Worm (Caenorhabditis elegans) whole organism, L4 larva: Measurements from ENCODE around the gene igcm-1.
A peak's percentile ranks its signal among the peaks of the same experiment; 100 is the strongest.

ENCODE experiments used
- D1046.2 ChIP-seq: fragments of 200-800 bp; sonication (Bioruptor generic); IDR thresholded peaks from 2 replicates; pipeline ENCODE4 v1.3.6; 2022; ENCODE audit warnings: missing genetic modification characterization, missing compliant biosample characterization
- F10B5.3 ChIP-seq: sonication (generic microtip); optimal IDR thresholded peaks from 2 replicates; lab custom pipeline; 2016; ENCODE audit warnings: mild to moderate bottlenecking, missing genetic modification characterization, missing compliant biosample characterization
- F37D6.2 ChIP-seq: sonication (generic microtip); optimal IDR thresholded peaks from 2 replicates; lab custom pipeline; 2016; ENCODE audit warnings: mild to moderate bottlenecking, missing genetic modification characterization, missing compliant biosample characterization
- R02D3.7 ChIP-seq: fragments of 150-350 bp; sonication (generic microtip); optimal IDR thresholded peaks from 3 replicates; lab custom pipeline; 2014; ENCODE audit warnings: missing biosample characterization, missing genetic modification characterization
- Y48G9A.11 ChIP-seq: fragments of 200-800 bp; sonication (Bioruptor generic); IDR thresholded peaks from 2 replicates; pipeline ENCODE4 v1.3.6; 2022; ENCODE audit warnings: missing genetic modification reagents, missing genetic modification characterization, missing compliant biosample characterization
- aha-1 ChIP-seq: fragments of 150-350 bp; peaks from one replicate; lab custom pipeline; 2014; ENCODE audit warnings: missing biosample characterization, missing genetic modification characterization
- aly-2 ChIP-seq: sonication (generic microtip); optimal IDR thresholded peaks from 2 replicates; lab custom pipeline; 2018; ENCODE audit warnings: missing biosample characterization, missing genetic modification characterization
- attf-4 ChIP-seq: sonication (generic microtip); optimal IDR thresholded peaks from 3 replicates; lab custom pipeline; 2017; ENCODE audit warnings: missing biosample characterization, missing genetic modification characterization
- ceh-20 ChIP-seq: fragments of 200-800 bp; sonication (Bioruptor generic); IDR thresholded peaks from 2 replicates; pipeline ENCODE4 v1.3.6; 2022; ENCODE audit warnings: missing genetic modification reagents, missing genetic modification characterization, missing compliant biosample characterization
- ceh-82 ChIP-seq: sonication (generic microtip); optimal IDR thresholded peaks from 2 replicates; lab custom pipeline; 2017; ENCODE audit warnings: missing biosample characterization, missing genetic modification characterization
- cey-2 ChIP-seq: sonication (generic microtip); optimal IDR thresholded peaks from 3 replicates; lab custom pipeline; 2017; ENCODE audit warnings: missing genetic modification characterization, mild to moderate bottlenecking, missing compliant biosample characterization, antibody characterized with exemption, borderline replicate concordance; ENCODE audit not compliant: insufficient read depth
- daf-12 ChIP-seq: fragments of 150-350 bp; optimal IDR thresholded peaks from 2 replicates; lab custom pipeline; 2014; ENCODE audit warnings: missing biosample characterization, missing genetic modification reagents, missing genetic modification characterization
- daf-16 ChIP-seq, 3 experiments: sonication (generic microtip); optimal IDR thresholded peaks; 2 replicates each; lab custom pipeline; 2016 to 2017; ENCODE audit warnings: missing genetic modification characterization in 3 of 3, missing genetic modification reagents in 3 of 3, mild to moderate bottlenecking in 2 of 3, missing compliant biosample characterization in 2 of 3, missing biosample characterization in 1 of 3, moderate library complexity in 1 of 3
- dmd-8 ChIP-seq: fragments of 200-800 bp; sonication (Bioruptor generic); IDR thresholded peaks from 2 replicates; pipeline ENCODE4 v1.3.6; 2022; ENCODE audit warnings: missing genetic modification characterization, missing compliant biosample characterization
- dmd-9 ChIP-seq: fragments of 200-800 bp; sonication (Bioruptor generic); IDR thresholded peaks from 2 replicates; pipeline ENCODE4 v1.3.6; 2022; ENCODE audit warnings: missing genetic modification reagents, missing genetic modification characterization, missing compliant biosample characterization
- dve-1 ChIP-seq: sonication (generic microtip); optimal IDR thresholded peaks from 2 replicates; lab custom pipeline; 2017; ENCODE audit warnings: antibody characterized with exemption, mild to moderate bottlenecking, missing genetic modification characterization, missing compliant biosample characterization; ENCODE audit not compliant: insufficient read depth
- egl-27 ChIP-seq: sonication (generic microtip); optimal IDR thresholded peaks from 3 replicates; lab custom pipeline; 2017; ENCODE audit warnings: missing biosample characterization, missing genetic modification reagents, missing genetic modification characterization
- egl-43 ChIP-seq: fragments of 200-800 bp; sonication (Bioruptor generic); IDR thresholded peaks from 2 replicates; pipeline ENCODE4 v1.3.6; 2022; ENCODE audit warnings: missing genetic modification reagents, missing genetic modification characterization, missing compliant biosample characterization
- hif-1 ChIP-seq, 2 experiments: sonication (generic microtip); optimal IDR thresholded peaks; 2 replicates each; lab custom pipeline; 2016 to 2017; ENCODE audit warnings: missing compliant biosample characterization in 2 of 2, missing genetic modification characterization in 2 of 2, missing genetic modification reagents in 2 of 2, missing genotype in 2 of 2, mild to moderate bottlenecking in 1 of 2
- jun-1 ChIP-seq: fragments of 150-350 bp; optimal IDR thresholded peaks from 2 replicates; lab custom pipeline; 2014; ENCODE audit warnings: missing biosample characterization, missing genetic modification reagents, missing genetic modification characterization
- lin-13 ChIP-seq: fragments of 150-350 bp; optimal IDR thresholded peaks from 2 replicates; lab custom pipeline; 2014; ENCODE audit warnings: missing biosample characterization, missing genetic modification reagents, missing genetic modification characterization
- lin-38 ChIP-seq: fragments of 200-800 bp; sonication (Bioruptor generic); IDR thresholded peaks from 2 replicates; pipeline ENCODE4 v1.3.6; 2022; ENCODE audit warnings: missing genetic modification reagents, missing genetic modification characterization, missing compliant biosample characterization
- lir-3 ChIP-seq: sonication (generic microtip); optimal IDR thresholded peaks from 2 replicates; lab custom pipeline; 2016; ENCODE audit warnings: mild to moderate bottlenecking, missing genetic modification characterization, missing compliant biosample characterization
- lsy-2 ChIP-seq, 2 experiments: fragments of 150-350 bp in 1 of 2; sonication (generic microtip) in 1 of 2; optimal IDR thresholded peaks; 2 replicates each; lab custom pipeline; 2014 to 2017; ENCODE audit warnings: missing biosample characterization in 2 of 2, missing genetic modification characterization in 2 of 2
- madf-5 ChIP-seq, 2 experiments: fragments of 200-800 bp; sonication (Bioruptor generic); IDR thresholded peaks; 2 replicates each; pipeline ENCODE4 v1.3.6; 2022; ENCODE audit warnings: missing compliant biosample characterization in 2 of 2, missing genetic modification characterization in 2 of 2
- mdt-29 ChIP-seq: fragments of 200-800 bp; sonication (Bioruptor generic); IDR thresholded peaks from 2 replicates; pipeline ENCODE4 v1.3.6; 2022; ENCODE audit warnings: missing genetic modification reagents, missing genetic modification characterization, missing compliant biosample characterization
- mxl-2 ChIP-seq: fragments of 200-800 bp; sonication (Bioruptor generic); conservative IDR thresholded peaks from 2 replicates; pipeline ENCODE4 v1.3.6; 2022; ENCODE audit warnings: missing genetic modification reagents, missing genetic modification characterization, missing compliant biosample characterization
- nhr-6 ChIP-seq: fragments of 150-350 bp; optimal IDR thresholded peaks from 2 replicates; lab custom pipeline; 2014; ENCODE audit warnings: missing biosample characterization, missing genetic modification characterization
- pha-4 ChIP-seq, 2 experiments: fragments of 150-350 bp in 1 of 2; fragments of 200-800 bp in 1 of 2; sonication (Bioruptor generic) in 1 of 2; IDR thresholded peaks in 1 of 2; optimal IDR thresholded peaks in 1 of 2; 2 replicates each; pipeline versions ENCODE4 v1.3.6 to Lab custom; 2014 to 2022; ENCODE audit warnings: missing genetic modification characterization in 2 of 2, missing genetic modification reagents in 2 of 2, missing biosample characterization in 1 of 2, missing compliant biosample characterization in 1 of 2
- php-3 ChIP-seq: fragments of 200-800 bp; sonication (Bioruptor generic); IDR thresholded peaks from 2 replicates; pipeline ENCODE4 v1.3.6; 2022; ENCODE audit warnings: missing genetic modification reagents, missing genetic modification characterization, missing compliant biosample characterization
- rbr-2 ChIP-seq: sonication (generic microtip); optimal IDR thresholded peaks from 2 replicates; lab custom pipeline; 2016; ENCODE audit warnings: missing genotype, missing genetic modification characterization, missing compliant biosample characterization
- set-16 ChIP-seq: fragments of 200-800 bp; sonication (Bioruptor generic); IDR thresholded peaks from 2 replicates; pipeline ENCODE4 v1.3.6; 2022; ENCODE audit warnings: missing genetic modification reagents, missing genetic modification characterization, missing compliant biosample characterization
- spr-3 ChIP-seq: fragments of 200-800 bp; sonication (Bioruptor generic); optimal IDR thresholded peaks from 2 replicates; lab custom pipeline; 2018; ENCODE audit warnings: mild to moderate bottlenecking, missing genetic modification characterization, missing compliant biosample characterization
- tag-97 ChIP-seq: fragments of 200-800 bp; sonication (Bioruptor generic); IDR thresholded peaks from 2 replicates; pipeline ENCODE4 v1.3.6; 2022; ENCODE audit warnings: missing genetic modification characterization, missing compliant biosample characterization
- unc-62 ChIP-seq, 3 experiments: fragments of 150-350 bp in 1 of 3; sonication (generic microtip); optimal IDR thresholded peaks in 2 of 3; peaks in 1 of 3; 1 replicate in 1 of 3; 2 replicates in 2 of 3; lab custom pipeline; 2014 to 2017; ENCODE audit warnings: missing biosample characterization in 3 of 3, missing genetic modification characterization in 3 of 3, missing genetic modification reagents in 3 of 3, missing genotype in 1 of 3
- vab-7 ChIP-seq: fragments of 200-800 bp; sonication (Bioruptor generic); IDR thresholded peaks from 2 replicates; pipeline ENCODE4 v1.3.6; 2022; ENCODE audit warnings: missing genetic modification reagents, missing genetic modification characterization, missing compliant biosample characterization
- zag-1 ChIP-seq: fragments of 150-350 bp; optimal IDR thresholded peaks from 2 replicates; lab custom pipeline; 2014; ENCODE audit warnings: missing biosample characterization, missing genetic modification characterization
- zfp-2 ChIP-seq: sonication (generic microtip); optimal IDR thresholded peaks from 2 replicates; lab custom pipeline; 2016; ENCODE audit warnings: mild to moderate bottlenecking, missing genetic modification characterization, missing compliant biosample characterization
- zfp-3 ChIP-seq: fragments of 200-800 bp; sonication (Bioruptor generic); conservative IDR thresholded peaks from 2 replicates; pipeline ENCODE4 v1.3.6; 2022; ENCODE audit warnings: missing genetic modification reagents, missing genetic modification characterization, missing compliant biosample characterization
- ztf-7 ChIP-seq: fragments of 150-350 bp; optimal IDR thresholded peaks from 2 replicates; lab custom pipeline; 2014; ENCODE audit warnings: missing biosample characterization, missing genetic modification characterization

The igcm-1 gene

ce11 chrX:857658-858057, 6.3 kb upstream of the igcm-1 start:
- TF ChIP-seq set-16: peak; percentile 58
- peak in 1 of 2 experiments; percentile 81 for TF ChIP-seq unc-62 (GFP tag; optimal IDR thresholded peaks at IDR 0.05 in 1 of 2; lab: Kevin White, UChicago)
- no peak for TF ChIP-seq unc-62 (tag; optimal IDR thresholded peaks at IDR 0.05; lab: Kevin White, UChicago)
- no peak for TF ChIP-seq lin-38 (GFP tag; lab: Robert Waterston, UW)
- TF ChIP-seq daf-12 (tag; lab: Kevin White, UChicago): no peak
- no peak for TF ChIP-seq zag-1 (tag; lab: Kevin White, UChicago)
- no peak for TF ChIP-seq madf-5 (GFP tag; IDR thresholded peaks at IDR 0.05; lab: Robert Waterston, UW)
- TF ChIP-seq mdt-29 (GFP tag; lab: Robert Waterston, UW): no peak
- TF ChIP-seq, all 104 proteins: peak for 2

ce11 chrX:853604-854003, 2.3 kb upstream of the igcm-1 start:
- no peak for TF ChIP-seq daf-16 (GFP tag; optimal IDR thresholded peaks at IDR 0.05; lab: Kevin White, UChicago)
- TF ChIP-seq daf-16 (tag; optimal IDR thresholded peaks at IDR 0.05; lab: Kevin White, UChicago): no peak
- TF ChIP-seq unc-62 (GFP tag; optimal IDR thresholded peaks at IDR 0.05 in 1 of 2; lab: Kevin White, UChicago): peak in 1 of 2 experiments; percentile 93
- TF ChIP-seq unc-62 (tag; optimal IDR thresholded peaks at IDR 0.05; lab: Kevin White, UChicago): no peak
- TF ChIP-seq, all 104 proteins: peak for 1

- TF ChIP-seq hif-1 (tag; optimal IDR thresholded peaks at IDR 0.05; lab: Kevin White, UChicago) (no peak), unc-62 (GFP tag; optimal IDR thresholded peaks at IDR 0.05 in 1 of 2; lab: Kevin White, UChicago) (peak in 1 of 2 experiments; percentile 82), unc-62 (tag; optimal IDR thresholded peaks at IDR 0.05; lab: Kevin White, UChicago) (no peak)
Measured at ce11 chrX:852739-853268, 1.5 kb upstream of the igcm-1 start.

- TF ChIP-seq madf-5 (GFP tag; IDR thresholded peaks at IDR 0.05; lab: Robert Waterston, UW): no peak
- no peak for TF ChIP-seq mxl-2 (GFP tag; lab: Robert Waterston, UW)
- TF ChIP-seq F10B5.3 (tag; lab: Kevin White, UChicago): no peak
- no peak for TF ChIP-seq lsy-2 (tag; optimal IDR thresholded peaks at IDR 0.05; lab: Kevin White, UChicago)
- no peak for TF ChIP-seq F37D6.2 (tag; lab: Kevin White, UChicago)
- TF ChIP-seq R02D3.7 (tag; lab: Kevin White, UChicago): no peak
- no peak for TF ChIP-seq lir-3 (tag; lab: Kevin White, UChicago)
- no peak for TF ChIP-seq hif-1 (tag; optimal IDR thresholded peaks at IDR 0.05; lab: Kevin White, UChicago)
- no peak for TF ChIP-seq rbr-2 (tag; lab: Kevin White, UChicago)
- no peak for TF ChIP-seq ceh-82
- no peak for TF ChIP-seq ceh-20
- TF ChIP-seq pha-4 (GFP tag; IDR thresholded peaks at IDR 0.05; lab: Robert Waterston, UW): no peak
- no peak for TF ChIP-seq pha-4 (tag; optimal IDR thresholded peaks at IDR 0.05; lab: Kevin White, UChicago)
- no peak for TF ChIP-seq php-3 (GFP tag; lab: Robert Waterston, UW)
- no peak for TF ChIP-seq nhr-6 (tag; lab: Kevin White, UChicago)
- TF ChIP-seq dmd-8 (GFP tag; lab: Robert Waterston, UW): no peak
Measured at ce11 chrX:845443-845842, 5.9 kb downstream of the igcm-1 start.

ce11 chrX:844649-845048, 6.7 kb downstream of the igcm-1 start:
- TF ChIP-seq mdt-29 (GFP tag; lab: Robert Waterston, UW) (no peak), zfp-3 (GFP tag; lab: Robert Waterston, UW) (no peak), jun-1 (tag; lab: Kevin White, UChicago) (no peak), dmd-9 (GFP tag; lab: Robert Waterston, UW) (0 out of 2 replicates have a peak, but pooled peaks have one; percentile 29), dve-1 (no peak), aha-1 (tag; lab: Kevin White, UChicago) (peak; percentile 61), mxl-2 (GFP tag; lab: Robert Waterston, UW) (no peak), aly-2 (no peak), zfp-2 (tag; lab: Kevin White, UChicago) (no peak), Y48G9A.11 (no peak), tag-97 (GFP tag; lab: Robert Waterston, UW) (no peak), egl-43 (no peak; the same call in 1 of the 2 replicates), lin-13 (GFP tag; lab: Kevin White, UChicago) (no peak), attf-4 (tag; lab: Kevin White, UChicago) (no peak), set-16 (peak; percentile 80), ztf-7 (tag; lab: Kevin White, UChicago) (no peak), cey-2 (tag; lab: Kevin White, UChicago) (no peak), egl-27 (no peak), nhr-6 (tag; lab: Kevin White, UChicago) (no peak), vab-7 (GFP tag; lab: Robert Waterston, UW) (no peak), D1046.2 (no peak), spr-3 (GFP tag; lab: Kevin White, UChicago) (no peak), unc-62 (GFP tag; optimal IDR thresholded peaks at IDR 0.05 in 1 of 2; lab: Kevin White, UChicago) (no peak), unc-62 (tag; optimal IDR thresholded peaks at IDR 0.05; lab: Kevin White, UChicago) (no peak)
